Fruit fly (Drosophila melanogaster): ENCODE data around the gene ppan.

Gene ppan

dm6 chr3R:21101453-21102214, 14.4 kb upstream of the ppan start, which contains the start of the genes CG7044 and Tbc1d22 (continued):
- TF ChIP-seq Meics (GFP tag; optimal IDR thresholded peaks at IDR 0.05) (peak; percentile 45), CG16815 (GFP tag; optimal IDR thresholded peaks at IDR 0.05) (peak; percentile 70), CG1024 (GFP tag; IDR thresholded peaks at IDR 0.05) (no peak), Sry-δ (GFP tag; optimal IDR thresholded peaks at IDR 0.05) (peak; percentile 59), CG3995 (GFP tag; optimal IDR thresholded peaks at IDR 0.05) (peak; percentile 96), ewg (GFP tag; optimal IDR thresholded peaks at IDR 0.05) (peak; percentile 15), CG30403 (GFP tag; optimal IDR thresholded peaks at IDR 0.05) (peak; percentile 83), CG11398 (GFP tag; optimal IDR thresholded peaks at IDR 0.05) (no peak), fd3F (GFP tag; optimal IDR thresholded peaks at IDR 0.05) (peak; percentile 6), Ets97D (GFP tag; optimal IDR thresholded peaks at IDR 0.05) (peak; percentile 13), sug (tag; optimal IDR thresholded peaks at IDR 0.05) (peak; percentile 43), CG11247 (GFP tag; IDR thresholded peaks at IDR 0.05) (no peak), Deaf1 (tag; optimal IDR thresholded peaks at IDR 0.05) (no peak), dpn (GFP tag; optimal IDR thresholded peaks at IDR 0.05) (peak; percentile 38 to 70), Dek (tag; optimal IDR thresholded peaks at IDR 0.05) (peak; percentile 60), CG14860 (GFP tag; IDR thresholded peaks at IDR 0.05; ENCODE audit: partially characterized antibody) (peak; percentile 47; the same call in 1 of the 3 replicates), Oli (tag; optimal IDR thresholded peaks at IDR 0.05) (peak; percentile 51), Xrp1 (GFP tag; IDR thresholded peaks at IDR 0.05) (peak; percentile 36; the same call in 1 of the 2 replicates), CG9797 (GFP tag; optimal IDR thresholded peaks at IDR 0.05) (peak; percentile 66), jing (GFP tag; optimal IDR thresholded peaks at IDR 0.05) (no peak), usp (GFP tag; optimal IDR thresholded peaks at IDR 0.05) (no peak), Myb (GFP tag; optimal IDR thresholded peaks at IDR 0.05) (peak; percentile 28), CG14710 (tag; optimal IDR thresholded peaks at IDR 0.05) (peak; percentile 71), CG7357 (GFP tag; IDR thresholded peaks at IDR 0.05) (0 out of 3 replicates have a peak, but pooled peaks have one; percentile 16), Dbx (GFP tag; IDR thresholded peaks at IDR 0.05) (peak; percentile 63; the same call in 1 of the 3 replicates), Med (GFP tag) (peak; percentile 69), pum (GFP tag; optimal IDR thresholded peaks at IDR 0.05) (peak; percentile 49), CG12942 (GFP tag; optimal IDR thresholded peaks at IDR 0.05) (peak; percentile 56), Opbp (GFP tag; IDR thresholded peaks at IDR 0.05; ENCODE audit: partially characterized antibody) (peak; percentile 9; the same call in 1 of the 3 replicates), NC2α (GFP tag; optimal IDR thresholded peaks at IDR 0.05) (no peak), CG2120 (GFP tag; optimal IDR thresholded peaks at IDR 0.05) (peak; percentile 75), twi (tag; optimal IDR thresholded peaks at IDR 0.05) (peak; percentile 22), CG12104 (GFP tag; optimal IDR thresholded peaks at IDR 0.05) (peak; percentile 40), CG17361 (GFP tag; IDR thresholded peaks at IDR 0.05) (peak; percentile 90), CG4424 (GFP tag; optimal IDR thresholded peaks at IDR 0.05) (peak; percentile 59), Ptx1 (GFP tag; IDR thresholded peaks at IDR 0.05) (peak; percentile 44; the same call in 1 of the 2 replicates), CG9215 (GFP tag; IDR thresholded peaks at IDR 0.05) (peak; percentile 50; the same call in 1 of the 2 replicates), Lhr (GFP tag; optimal IDR thresholded peaks at IDR 0.05) (peak; percentile 61), tup (GFP tag; optimal IDR thresholded peaks at IDR 0.05) (no peak), BEAF-32 (GFP tag; optimal IDR thresholded peaks at IDR 0.05) (peak; percentile 81), CG18262 (tag; optimal IDR thresholded peaks at IDR 0.05) (peak; percentile 51), CG8924 (tag; optimal IDR thresholded peaks at IDR 0.05) (peak; percentile 53), MTF-1 (GFP tag; optimal IDR thresholded peaks at IDR 0.05; ENCODE audit: borderline replicate concordance) (no peak), ara (GFP tag; IDR thresholded peaks at IDR 0.05) (no peak), CG8388 (GFP tag; optimal IDR thresholded peaks at IDR 0.05) (peak; percentile 10), Dip3 (GFP tag; optimal IDR thresholded peaks at IDR 0.05) (peak; percentile 28), HLH54F (GFP tag; optimal IDR thresholded peaks at IDR 0.05) (peak; percentile 64), B-H2 (GFP tag; optimal IDR thresholded peaks at IDR 0.05) (no peak), CG7963 (GFP tag; IDR thresholded peaks at IDR 0.05; ENCODE audit: partially characterized antibody) (no peak)
